Fruit fly (Drosophila melanogaster) whole organism, prepupa: ENCODE results near the gene Bet1.

Source experiments
- Eip78C ChIP-seq: fragments of 200-800 bp; sonication (Bioruptor generic); peaks from one replicate; lab custom pipeline; 2016; ENCODE audit warnings: missing biosample characterization, missing genetic modification characterization
- Hr38 ChIP-seq: sonication (Bioruptor generic); optimal IDR thresholded peaks from 2 replicates; lab custom pipeline; 2016; ENCODE audit warnings: missing biosample characterization, missing genetic modification characterization
- Lpt ChIP-seq: fragments of 200-800 bp; sonication (Bioruptor generic); optimal IDR thresholded peaks from 3 replicates; lab custom pipeline; 2016; ENCODE audit warnings: missing biosample characterization, missing genetic modification characterization
- Met ChIP-seq: fragments of 200-800 bp; sonication (Bioruptor generic); optimal IDR thresholded peaks from 3 replicates; lab custom pipeline; 2016; ENCODE audit warnings: missing biosample characterization, missing genetic modification characterization

- no peak for TF ChIP-seq Hr38
- no peak for TF ChIP-seq Met (GFP tag; lab: Kevin White, UChicago)
- TF ChIP-seq Eip78C (GFP tag; lab: Kevin White, UChicago), result no peak
- no peak for TF ChIP-seq Lpt (GFP tag; lab: Kevin White, UChicago)
Observed at dm6 chr3L:19228371-19228817, 32.8 kb upstream of the Bet1 start.
